Fruit fly (Drosophila melanogaster) whole organism, embryonic: ENCODE results near the gene CG7011.
A peak's percentile ranks its signal among the peaks of the same experiment; 100 is the strongest.

Experiments
- Ada2b ChIP-seq: fragments of 200-800 bp; sonication (Bioruptor generic); IDR thresholded peaks from 2 replicates; pipeline ENCODE4 v1.3.6; 2022; ENCODE audit warnings: missing biosample characterization, missing genetic modification characterization
- Aef1 ChIP-seq: fragments of 200-800 bp; sonication (Bioruptor generic); IDR thresholded peaks from 3 replicates; pipeline ENCODE4 v1.3.6; 2022; ENCODE audit warnings: missing biosample characterization, missing genetic modification characterization
- Atf6 ChIP-seq: fragments of 200-800 bp; sonication (Bioruptor generic); IDR thresholded peaks from 2 replicates; pipeline ENCODE4 v1.3.6; 2022; ENCODE audit warnings: missing biosample characterization, missing genetic modification characterization
- CG10209 ChIP-seq: fragments of 200-800 bp; sonication (Bioruptor generic); optimal IDR thresholded peaks from 3 replicates; lab custom pipeline; 2017; ENCODE audit warnings: missing biosample characterization, mild to moderate bottlenecking, missing genetic modification characterization, missing genetic modification reagents
- CG10321 ChIP-seq: fragments of 200-800 bp; sonication (Bioruptor generic); IDR thresholded peaks from 2 replicates; pipeline ENCODE4 v1.3.6; 2022; ENCODE audit warnings: missing biosample characterization, missing genetic modification characterization
- CG12104 ChIP-seq: fragments of 200-800 bp; sonication (Bioruptor generic); optimal IDR thresholded peaks from 3 replicates; lab custom pipeline; 2016; ENCODE audit warnings: missing biosample characterization, missing genetic modification characterization
- CG1647 ChIP-seq: fragments of 200-800 bp; sonication (Bioruptor generic); optimal IDR thresholded peaks from 3 replicates; lab custom pipeline; 2016; ENCODE audit warnings: missing biosample characterization, missing genetic modification characterization
- CG16815 ChIP-seq: fragments of 200-800 bp; sonication (Bioruptor generic); optimal IDR thresholded peaks from 3 replicates; lab custom pipeline; 2017; ENCODE audit warnings: missing biosample characterization, mild to moderate bottlenecking, missing genetic modification characterization
- CG16863 ChIP-seq: fragments of 200-800 bp; sonication (Bioruptor generic); optimal IDR thresholded peaks from 3 replicates; lab custom pipeline; 2016; ENCODE audit warnings: missing biosample characterization, missing genetic modification characterization
- CG17612 ChIP-seq: fragments of 200-800 bp; sonication (Bioruptor generic); IDR thresholded peaks from 2 replicates; pipeline ENCODE4 v1.3.6; 2022; ENCODE audit warnings: missing biosample characterization, missing genetic modification characterization
- CG17802 ChIP-seq: fragments of 200-800 bp; sonication (Bioruptor generic); optimal IDR thresholded peaks from 2 replicates; lab custom pipeline; 2018; ENCODE audit warnings: missing biosample characterization, mild to moderate bottlenecking, missing genetic modification characterization, moderate library complexity
- CG18599 ChIP-seq: fragments of 200-800 bp; sonication (Bioruptor generic); optimal IDR thresholded peaks from 3 replicates; lab custom pipeline; 2017; ENCODE audit warnings: missing biosample characterization, missing genetic modification characterization, mild to moderate bottlenecking, moderate library complexity, missing genetic modification reagents
- CG2120 ChIP-seq: fragments of 200-800 bp; sonication (Bioruptor generic); optimal IDR thresholded peaks from 3 replicates; lab custom pipeline; 2016; ENCODE audit warnings: missing biosample characterization, missing genetic modification characterization
- CG2875 ChIP-seq: fragments of 200-800 bp; sonication (Bioruptor generic); optimal IDR thresholded peaks from 2 replicates; lab custom pipeline; 2017; ENCODE audit warnings: missing biosample characterization, mild to moderate bottlenecking, missing genetic modification characterization, missing genetic modification reagents
- CG2889 ChIP-seq: fragments of 200-800 bp; sonication (Bioruptor generic); IDR thresholded peaks from 3 replicates; pipeline ENCODE4 v1.3.6; 2022; ENCODE audit warnings: missing biosample characterization, missing genetic modification characterization
- CG4404 ChIP-seq: fragments of 200-800 bp; sonication (Bioruptor generic); IDR thresholded peaks from 2 replicates; pipeline ENCODE4 v1.3.6; 2022; ENCODE audit warnings: missing biosample characterization, missing genetic modification characterization
- CG6813 ChIP-seq: fragments of 200-800 bp; sonication (Bioruptor generic); optimal IDR thresholded peaks from 2 replicates; lab custom pipeline; 2017; ENCODE audit warnings: missing biosample characterization, missing genetic modification characterization, mild to moderate bottlenecking, moderate library complexity, missing genetic modification reagents
- CG7372 ChIP-seq: fragments of 200-800 bp; sonication (Bioruptor generic); IDR thresholded peaks from 2 replicates; pipeline ENCODE4 v1.3.6; 2022; ENCODE audit warnings: missing biosample characterization, missing genetic modification characterization
- CTCF ChIP-seq: fragments of 200-800 bp; sonication (Bioruptor generic); optimal IDR thresholded peaks from 2 replicates; lab custom pipeline; 2017; ENCODE audit warnings: missing biosample characterization, mild to moderate bottlenecking, missing genetic modification characterization, moderate library complexity
- Camta ChIP-seq: fragments of 200-800 bp; sonication (Bioruptor generic); optimal IDR thresholded peaks from 2 replicates; lab custom pipeline; 2016; ENCODE audit warnings: missing biosample characterization, missing genetic modification characterization
- Dll ChIP-seq: fragments of 200-800 bp; sonication (Bioruptor generic); IDR thresholded peaks from 4 replicates; pipeline ENCODE4 v1.3.6; 2022; ENCODE audit warnings: missing biosample characterization, missing genetic modification characterization; ENCODE audit not compliant: partially characterized antibody
- Dp ChIP-seq: fragments of 200-800 bp; sonication (Bioruptor generic); optimal IDR thresholded peaks from 2 replicates; lab custom pipeline; 2018; ENCODE audit warnings: missing biosample characterization, mild to moderate bottlenecking, missing genetic modification characterization, moderate library complexity
- HLHmδ ChIP-seq: fragments of 200-800 bp; sonication (Bioruptor generic); optimal IDR thresholded peaks from 2 replicates; lab custom pipeline; 2018; ENCODE audit warnings: missing biosample characterization, mild to moderate bottlenecking, missing genetic modification characterization, moderate library complexity
- Hmr ChIP-seq: fragments of 200-800 bp; sonication (Bioruptor generic); optimal IDR thresholded peaks from 3 replicates; lab custom pipeline; 2017; ENCODE audit warnings: mild to moderate bottlenecking, missing biosample characterization, missing genetic modification reagents, missing genetic modification characterization
- MTF-1 ChIP-seq: fragments of 200-800 bp; sonication (Bioruptor generic); optimal IDR thresholded peaks from 2 replicates; lab custom pipeline; 2018; ENCODE audit warnings: missing biosample characterization, mild to moderate bottlenecking, missing genetic modification characterization, borderline replicate concordance
- Mad ChIP-seq: fragments of 200-800 bp; sonication (Bioruptor generic); optimal IDR thresholded peaks from 2 replicates; lab custom pipeline; 2016; ENCODE audit warnings: missing biosample characterization, missing genetic modification characterization
- Med ChIP-seq: fragments of 200-800 bp; sonication (Bioruptor generic); peaks from one replicate; lab custom pipeline; 2016; ENCODE audit warnings: missing biosample characterization, missing genetic modification characterization, mild to moderate bottlenecking, inconsistent platforms, moderate library complexity
- Meics ChIP-seq: fragments of 200-800 bp; sonication (Bioruptor generic); optimal IDR thresholded peaks from 2 replicates; lab custom pipeline; 2017; ENCODE audit warnings: missing biosample characterization, mild to moderate bottlenecking, missing genetic modification characterization
- NK7.1 ChIP-seq: fragments of 200-800 bp; sonication (Bioruptor generic); optimal IDR thresholded peaks from 3 replicates; lab custom pipeline; 2016; ENCODE audit warnings: missing biosample characterization, missing genetic modification characterization
- Oli ChIP-seq: fragments of 200-800 bp; sonication (Bioruptor generic); optimal IDR thresholded peaks from 2 replicates; lab custom pipeline; 2018; ENCODE audit warnings: missing biosample characterization, mild to moderate bottlenecking, missing genetic modification characterization, moderate library complexity
- Opbp ChIP-seq: fragments of 200-800 bp; sonication (Bioruptor generic); IDR thresholded peaks from 3 replicates; pipeline ENCODE4 v1.3.6; 2022; ENCODE audit warnings: missing biosample characterization, missing genetic modification characterization; ENCODE audit not compliant: partially characterized antibody
- Sin3A ChIP-seq: fragments of >200 bp; optimal IDR thresholded peaks from 2 replicates; lab custom pipeline; 2018
- Sry-β ChIP-seq: fragments of 200-800 bp; sonication (Bioruptor generic); optimal IDR thresholded peaks from 2 replicates; lab custom pipeline; 2018; ENCODE audit warnings: missing biosample characterization, mild to moderate bottlenecking, missing genetic modification characterization, moderate library complexity
- Usf ChIP-seq: fragments of 200-800 bp; sonication (Bioruptor generic); optimal IDR thresholded peaks from 2 replicates; lab custom pipeline; 2017; ENCODE audit warnings: missing genotype, missing biosample characterization, missing genetic modification characterization
- Xbp1 ChIP-seq: fragments of 200-800 bp; sonication (Bioruptor generic); optimal IDR thresholded peaks from 3 replicates; lab custom pipeline; 2016; ENCODE audit warnings: missing biosample characterization, mild to moderate bottlenecking, missing genetic modification characterization
- ase ChIP-seq: fragments of 200-800 bp; sonication (Bioruptor generic); IDR thresholded peaks from 3 replicates; pipeline ENCODE4 v1.3.6; 2022; ENCODE audit warnings: missing biosample characterization, missing genetic modification characterization
- cato ChIP-seq: fragments of 200-800 bp; sonication (Bioruptor generic); optimal IDR thresholded peaks from 2 replicates; lab custom pipeline; 2016; ENCODE audit warnings: missing biosample characterization, missing genetic modification characterization, borderline replicate concordance
- caup ChIP-seq: fragments of 200-800 bp; sonication (Bioruptor generic); optimal IDR thresholded peaks from 3 replicates; lab custom pipeline; 2017; ENCODE audit warnings: missing biosample characterization, mild to moderate bottlenecking, missing genetic modification characterization, moderate library complexity; ENCODE audit not compliant: severe bottlenecking
- cg ChIP-seq: fragments of 200-800 bp; sonication (Bioruptor generic); optimal IDR thresholded peaks from 3 replicates; lab custom pipeline; 2019; ENCODE audit warnings: missing biosample characterization, mild to moderate bottlenecking, missing genetic modification characterization, moderate library complexity
- chif ChIP-seq, 2 experiments: fragments of 200-800 bp; sonication (Bioruptor generic); optimal IDR thresholded peaks; 3 replicates each; lab custom pipeline; 2016; ENCODE audit warnings: missing biosample characterization in 2 of 2, missing genetic modification characterization in 2 of 2
- crc ChIP-seq: fragments of 200-800 bp; sonication (Bioruptor generic); optimal IDR thresholded peaks from 2 replicates; lab custom pipeline; 2016; ENCODE audit warnings: missing biosample characterization, missing genetic modification characterization
- cwo ChIP-seq: fragments of 200-800 bp; sonication (Bioruptor generic); optimal IDR thresholded peaks from 3 replicates; lab custom pipeline; 2017; ENCODE audit warnings: missing biosample characterization, missing genetic modification characterization, mild to moderate bottlenecking, moderate library complexity, missing genetic modification reagents
- danr ChIP-seq: fragments of 200-800 bp; sonication (Bioruptor generic); IDR thresholded peaks from 2 replicates; pipeline ENCODE4 v1.3.6; 2022; ENCODE audit warnings: missing biosample characterization, missing genetic modification characterization
- emc ChIP-seq: fragments of 200-800 bp; sonication (Bioruptor generic); optimal IDR thresholded peaks from 2 replicates; lab custom pipeline; 2016; ENCODE audit warnings: missing biosample characterization, missing genetic modification characterization
- hbn ChIP-seq: fragments of 200-800 bp; sonication (Bioruptor generic); IDR thresholded peaks from 2 replicates; pipeline ENCODE4 v1.3.6; 2022; ENCODE audit warnings: missing biosample characterization, missing genetic modification characterization; ENCODE audit not compliant: partially characterized antibody
- kni ChIP-seq: fragments of 200-800 bp; sonication (Bioruptor generic); optimal IDR thresholded peaks from 3 replicates; lab custom pipeline; 2017; ENCODE audit warnings: mild to moderate bottlenecking, missing biosample characterization, missing genetic modification reagents, missing genetic modification characterization
- lab ChIP-seq: fragments of 200-800 bp; sonication (Bioruptor generic); optimal IDR thresholded peaks from 3 replicates; lab custom pipeline; 2017; ENCODE audit warnings: missing biosample characterization, missing genetic modification characterization, mild to moderate bottlenecking, moderate library complexity, missing genetic modification reagents
- lmd ChIP-seq: fragments of 200-800 bp; sonication (Bioruptor generic); IDR thresholded peaks from 2 replicates; pipeline ENCODE4 v1.3.6; 2022; ENCODE audit warnings: missing biosample characterization, missing genetic modification characterization
- nau ChIP-seq: fragments of 200-800 bp; sonication (Bioruptor generic); optimal IDR thresholded peaks from 3 replicates; lab custom pipeline; 2017; ENCODE audit warnings: missing biosample characterization, mild to moderate bottlenecking, missing genetic modification characterization, missing genetic modification reagents
- org-1 ChIP-seq: fragments of 200-800 bp; sonication (Bioruptor generic); optimal IDR thresholded peaks from 2 replicates; lab custom pipeline; 2017; ENCODE audit warnings: missing biosample characterization, missing genetic modification characterization
- schlank ChIP-seq: fragments of 200-800 bp; sonication (Bioruptor generic); optimal IDR thresholded peaks from 2 replicates; lab custom pipeline; 2018; ENCODE audit warnings: missing biosample characterization, mild to moderate bottlenecking, missing genetic modification characterization
- sens-2 ChIP-seq: fragments of 200-800 bp; sonication (Bioruptor generic); IDR thresholded peaks from 2 replicates; pipeline ENCODE4 v1.3.6; 2022; ENCODE audit warnings: missing biosample characterization, missing genetic modification characterization

The CG7011 gene

dm6 chr3L:15150028-15150427 lies 13.4 kb downstream of the CG7011 start (continued):
- TF ChIP-seq crc (no peak), CG10321 (GFP tag; lab: Robert Waterston, UW) (no peak), CG6813 (peak; percentile 3), lab (GFP tag; lab: Kevin White, UChicago) (peak; percentile 66), CG7372 (peak; percentile 61), ase (no peak), sens-2 (GFP tag; lab: Robert Waterston, UW) (no peak), nau (GFP tag; lab: Kevin White, UChicago) (no peak), Ada2b (no peak), Sin3A (lab: Kevin White, UChicago) (no peak), schlank (peak; percentile 0), CG18599 (peak; percentile 59), CG12104 (GFP tag; lab: Kevin White, UChicago) (no peak), emc (GFP tag; lab: Kevin White, UChicago) (no peak), Dp (GFP tag; lab: Kevin White, UChicago) (no peak), CG17612 (GFP tag; lab: Robert Waterston, UW) (no peak), Med (GFP tag; lab: Kevin White, UChicago) (peak; percentile 75), CG2120 (peak; percentile 33), Xbp1 (GFP tag; lab: Kevin White, UChicago) (no peak), CG4404 (GFP tag; lab: Robert Waterston, UW) (no peak), CTCF (no peak), Aef1 (GFP tag; lab: Robert Waterston, UW) (no peak), Sry-β (GFP tag; lab: Kevin White, UChicago) (no peak), danr (no peak), Usf (GFP tag; lab: Kevin White, UChicago) (no peak), CG10209 (GFP tag; lab: Kevin White, UChicago) (no peak), Oli (no peak), lmd (GFP tag; lab: Robert Waterston, UW) (no peak), Mad (GFP tag; lab: Kevin White, UChicago) (no peak), hbn (GFP tag; lab: Robert Waterston, UW) (no peak), Hmr (GFP tag; lab: Kevin White, UChicago) (peak; percentile 37), Opbp (GFP tag; lab: Robert Waterston, UW) (no peak), Atf6 (GFP tag; lab: Robert Waterston, UW) (no peak), cato (GFP tag; lab: Kevin White, UChicago) (no peak), caup (GFP tag; lab: Kevin White, UChicago) (peak; percentile 39), kni (GFP tag; lab: Kevin White, UChicago) (no peak), CG16863 (GFP tag; lab: Kevin White, UChicago) (no peak), cwo (GFP tag; lab: Kevin White, UChicago) (no peak), Dll (GFP tag; lab: Robert Waterston, UW) (no peak), chif (GFP tag; optimal IDR thresholded peaks at IDR 0.05; lab: Kevin White, UChicago) (no peak), CG17802 (tag; lab: Kevin White, UChicago) (no peak), NK7.1 (no peak), CG2875 (GFP tag; lab: Kevin White, UChicago) (no peak), Camta (no peak), CG16815 (GFP tag; lab: Kevin White, UChicago) (no peak), CG2889 (no peak), HLHmδ (GFP tag; lab: Kevin White, UChicago) (no peak), CG1647 (GFP tag; lab: Kevin White, UChicago) (no peak), org-1 (no peak), cg (GFP tag; lab: Kevin White, UChicago) (no peak), MTF-1 (GFP tag; lab: Kevin White, UChicago) (no peak), Meics (GFP tag; lab: Kevin White, UChicago) (peak; percentile 2)
